Worm (Caenorhabditis elegans) whole organism, mixed stage, embryonic: Measurements from ENCODE around the gene Y45F3A.4.

Experiments
- elt-3 ChIP-seq: fragments of 150-350 bp; optimal IDR thresholded peaks from 2 replicates; lab custom pipeline; 2014; ENCODE audit warnings: missing biosample characterization, missing genetic modification characterization
- nhr-12 ChIP-seq: fragments of 150-350 bp; optimal IDR thresholded peaks from 2 replicates; lab custom pipeline; 2014; ENCODE audit warnings: missing biosample characterization, missing genetic modification characterization
- pha-4 ChIP-seq: fragments of 150-350 bp; optimal IDR thresholded peaks from 2 replicates; lab custom pipeline; 2018; ENCODE audit warnings: missing biosample characterization, missing genetic modification reagents, missing genetic modification characterization
- unc-120 ChIP-seq: sonication (generic microtip); optimal IDR thresholded peaks from 2 replicates; lab custom pipeline; 2017; ENCODE audit warnings: missing genetic modification characterization, missing compliant biosample characterization; ENCODE audit not compliant: poor library complexity, severe bottlenecking
- unc-62 ChIP-seq: fragments of 150-350 bp; optimal IDR thresholded peaks from 2 replicates; lab custom pipeline; 2014; ENCODE audit warnings: missing biosample characterization, missing genetic modification reagents, missing genetic modification characterization

DNA sequence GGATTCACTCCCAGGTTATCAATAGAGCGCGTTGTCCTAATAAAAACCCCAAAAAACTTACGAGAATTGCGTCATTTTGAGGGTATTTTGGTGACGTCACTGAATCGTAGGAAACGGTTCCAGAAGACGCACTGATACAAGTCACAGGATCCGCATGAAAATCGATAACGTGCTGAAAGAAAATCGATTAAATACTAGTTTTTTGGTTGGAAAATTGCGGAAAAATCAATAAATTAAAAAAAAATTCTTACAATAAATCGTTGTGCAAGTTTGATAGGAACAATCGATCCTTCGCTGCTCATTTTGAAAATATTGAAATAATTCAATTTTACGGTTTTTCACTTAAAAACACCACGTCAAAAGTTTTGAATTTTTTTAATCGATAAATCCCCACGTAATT, 28.0 kb upstream of the Y45F3A.4 start, which contains the start of gene Y39A1A.2:
- TF ChIP-seq pha-4 (tag; lab: Kevin White, UChicago) (no peak), nhr-12 (tag; lab: Kevin White, UChicago) (no peak), unc-120 (tag; lab: Kevin White, UChicago) (no peak), elt-3 (tag; lab: Kevin White, UChicago) (no peak), unc-62 (GFP tag; lab: Kevin White, UChicago) (no peak)
